Fruit fly (Drosophila melanogaster) whole organism, wandering third instar larva: ENCODE measurements around the gene RpL37A.

Experiments
- Abd-B ChIP-seq: fragments of >200 bp; optimal IDR thresholded peaks from 2 replicates; lab custom pipeline; 2017; ENCODE audit warnings: missing biosample characterization, missing genetic modification characterization
- CG9705 ChIP-seq: fragments of 200-800 bp; sonication (Bioruptor generic); optimal IDR thresholded peaks from 2 replicates; lab custom pipeline; 2018; ENCODE audit warnings: missing biosample characterization, mild to moderate bottlenecking, missing genetic modification characterization
- Hnf4 ChIP-seq: fragments of 200-800 bp; sonication (Bioruptor generic); optimal IDR thresholded peaks from 2 replicates; lab custom pipeline; 2016; ENCODE audit warnings: missing biosample characterization, mild to moderate bottlenecking, missing genetic modification characterization
- Hr78 ChIP-seq: fragments of >200 bp; optimal IDR thresholded peaks from 2 replicates; lab custom pipeline; 2017; ENCODE audit warnings: missing biosample characterization, missing genetic modification characterization
- Jra ChIP-seq: sonication (Bioruptor generic); optimal IDR thresholded peaks from 2 replicates; lab custom pipeline; 2016; ENCODE audit warnings: missing biosample characterization, missing genetic modification characterization
- Mio ChIP-seq: sonication (Bioruptor generic); optimal IDR thresholded peaks from 2 replicates; lab custom pipeline; 2016; ENCODE audit warnings: missing biosample characterization, missing genetic modification characterization
- OdsH ChIP-seq: fragments of 200-800 bp; sonication (Bioruptor generic); optimal IDR thresholded peaks from 2 replicates; lab custom pipeline; 2016; ENCODE audit warnings: missing biosample characterization, mild to moderate bottlenecking, missing genetic modification characterization
- Sp1 ChIP-seq: fragments of 200-800 bp; sonication (Bioruptor generic); optimal IDR thresholded peaks from 3 replicates; lab custom pipeline; 2019; ENCODE audit warnings: missing biosample characterization, mild to moderate bottlenecking, missing genetic modification characterization, moderate library complexity
- h ChIP-seq: fragments of 200-800 bp; sonication (Bioruptor generic); optimal IDR thresholded peaks from 3 replicates; lab custom pipeline; 2016; ENCODE audit warnings: missing biosample characterization, mild to moderate bottlenecking, missing genetic modification characterization
- pan ChIP-seq: fragments of >200 bp; optimal IDR thresholded peaks from 2 replicates; lab custom pipeline; 2017
- psq ChIP-seq: fragments of 200-800 bp; sonication (Bioruptor generic); optimal IDR thresholded peaks from 3 replicates; lab custom pipeline; 2017; ENCODE audit warnings: missing biosample characterization, mild to moderate bottlenecking, missing genetic modification characterization, moderate library complexity

dm6 chr2L:5079200-5079599, 8.4 kb downstream of the RpL37A start:
- no peak for TF ChIP-seq OdsH
- TF ChIP-seq h (GFP tag; lab: Kevin White, UChicago) = no peak
- no peak for TF ChIP-seq Abd-B (GFP tag; lab: Kevin White, UChicago)
- TF ChIP-seq Sp1 (GFP tag; lab: Kevin White, UChicago) = no peak
- TF ChIP-seq Mio (GFP tag; lab: Kevin White, UChicago) = no peak
- no peak for TF ChIP-seq psq
- TF ChIP-seq Hr78 (GFP tag; lab: Kevin White, UChicago) = no peak
- TF ChIP-seq pan = no peak
- no peak for TF ChIP-seq CG9705
- no peak for TF ChIP-seq Jra (GFP tag; lab: Kevin White, UChicago)
- TF ChIP-seq Hnf4 = no peak
